Fruit fly (Drosophila melanogaster): ENCODE results near the gene CG3527.

Gene CG3527

dm6 chrX:4590772-4591064 lies 38.9 kb downstream of the CG3527 start:
- no peak for TF ChIP-seq CG9948 (tag; optimal IDR thresholded peaks at IDR 0.05)
- no peak for TF ChIP-seq EcR (GFP tag; optimal IDR thresholded peaks at IDR 0.05)
- no peak for TF ChIP-seq CG15710 (tag; optimal IDR thresholded peaks at IDR 0.05)

- no peak for TF ChIP-seq Pif1B (GFP tag; optimal IDR thresholded peaks at IDR 0.05)
- no peak for TF ChIP-seq CG34367 (tag; optimal IDR thresholded peaks at IDR 0.05)
These were observed 40.5 kb downstream of the CG3527 start for dm6 chrX:4592258-4592657.

DNA sequence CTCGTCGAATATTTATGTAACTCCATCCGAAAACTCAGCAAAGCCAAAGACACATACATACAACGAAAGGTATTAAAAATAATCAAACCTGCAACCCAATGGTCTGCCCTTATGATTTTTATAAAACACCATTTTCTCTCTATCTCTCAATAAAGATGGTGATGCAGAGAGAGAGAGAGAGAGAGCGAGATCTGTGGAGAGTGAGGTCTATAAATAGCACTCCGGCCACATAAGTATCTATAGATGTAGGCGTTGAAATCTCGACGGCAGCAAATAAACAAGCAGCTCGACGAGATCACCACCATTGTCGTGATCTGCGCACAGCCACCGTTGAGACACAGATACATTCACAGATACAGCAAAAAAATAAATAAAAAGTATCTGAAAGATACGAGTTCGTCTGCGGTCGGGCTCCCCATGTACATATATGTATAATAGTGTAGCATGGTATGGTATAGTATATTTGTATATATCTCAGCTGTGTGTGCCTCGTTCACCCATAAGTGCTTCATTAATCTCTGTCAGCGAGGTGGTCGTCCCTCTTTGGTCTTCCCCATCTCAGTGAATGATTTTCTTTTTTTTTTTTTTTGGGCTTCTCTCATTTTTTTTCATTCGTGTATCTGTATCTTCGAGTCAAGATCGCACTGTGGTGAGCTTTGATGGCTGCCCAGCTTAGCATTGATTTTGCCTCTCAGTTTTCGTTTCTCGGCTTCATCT lies 44.9 kb downstream of the CG3527 start:
- TF ChIP-seq EcR (GFP tag; optimal IDR thresholded peaks at IDR 0.05) (peak; percentile 13), fd96Ca (GFP tag; IDR thresholded peaks at IDR 0.05) (peak; percentile 33; the same call in 1 of the 3 replicates), D1 (tag; optimal IDR thresholded peaks at IDR 0.05) (no peak), CG14655 (GFP tag; optimal IDR thresholded peaks at IDR 0.05) (no peak), CG12605 (GFP tag; IDR thresholded peaks at IDR 0.05) (no peak), Snoo (tag; optimal IDR thresholded peaks at IDR 0.05) (no peak), Ets98B (GFP tag; IDR thresholded peaks at IDR 0.05) (no peak; the same call in 1 of the 2 replicates), CG9948 (tag; optimal IDR thresholded peaks at IDR 0.05) (no peak), gl (tag; optimal IDR thresholded peaks at IDR 0.05) (no peak), rn (GFP tag; IDR thresholded peaks at IDR 0.05) (no peak), Pif1B (GFP tag; optimal IDR thresholded peaks at IDR 0.05) (no peak), CG34367 (tag; optimal IDR thresholded peaks at IDR 0.05) (no peak), CG10348 (GFP tag; IDR thresholded peaks at IDR 0.05) (no peak), CG4496 (GFP tag; IDR thresholded peaks at IDR 0.05) (no peak), CG13204 (GFP tag; optimal IDR thresholded peaks at IDR 0.05) (peak; percentile 12), Pif1A (GFP tag; optimal IDR thresholded peaks at IDR 0.05) (peak; percentile 39), CG15710 (tag; optimal IDR thresholded peaks at IDR 0.05) (peak; percentile 6), CG8159 (tag; optimal IDR thresholded peaks at IDR 0.05) (no peak), CG8301 (tag; optimal IDR thresholded peaks at IDR 0.05) (no peak), CG17806 (tag; optimal IDR thresholded peaks at IDR 0.05) (no peak), CG32121 (GFP tag; IDR thresholded peaks at IDR 0.05) (no peak)

DNA sequence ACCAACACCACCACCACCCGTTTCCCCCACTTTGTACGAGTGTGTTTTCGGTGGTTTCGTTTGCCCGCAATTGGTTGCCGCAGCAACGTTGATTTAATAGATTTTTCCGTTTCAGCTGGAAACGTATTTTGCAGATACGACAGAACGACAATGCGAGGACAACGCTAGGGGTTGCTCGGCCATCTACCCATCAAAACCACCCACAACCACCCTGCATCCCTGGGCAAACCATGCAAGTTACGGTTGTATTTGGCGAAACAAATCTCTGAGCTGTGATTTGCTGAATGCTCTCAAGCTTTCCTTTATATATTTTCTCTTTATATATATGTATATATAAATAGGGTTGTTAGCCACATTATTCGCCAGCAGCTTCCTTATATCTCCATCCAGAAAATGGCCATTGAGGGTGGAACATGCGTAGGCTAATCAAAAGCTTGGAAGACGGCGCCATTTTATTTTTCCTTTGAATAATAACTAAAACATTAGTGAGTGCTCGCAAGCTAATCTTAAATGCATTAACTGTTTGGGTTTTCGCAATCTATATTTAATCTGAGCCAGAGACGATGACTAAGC lies 48.2 kb downstream of the CG3527 start:
- TF ChIP-seq CG32121 (GFP tag; IDR thresholded peaks at IDR 0.05), result no peak
- TF ChIP-seq CG8301 (tag; optimal IDR thresholded peaks at IDR 0.05), result no peak
- TF ChIP-seq EcR (GFP tag; optimal IDR thresholded peaks at IDR 0.05), result no peak
- no peak for TF ChIP-seq CG10348 (GFP tag; IDR thresholded peaks at IDR 0.05)
- TF ChIP-seq Pif1B (GFP tag; optimal IDR thresholded peaks at IDR 0.05), result no peak
- TF ChIP-seq D1 (tag; optimal IDR thresholded peaks at IDR 0.05), result no peak

All from whole organism, pupa.